Worm (Caenorhabditis elegans) whole organism, L2 larva: ENCODE results near the gene tiar-2.

Experiments
- F13H6.1 ChIP-seq: sonication (generic microtip); optimal IDR thresholded peaks from 2 replicates; lab custom pipeline; 2016; ENCODE audit warnings: missing genetic modification characterization, missing compliant biosample characterization
- Y55F3AM.14 ChIP-seq: fragments of 200-800 bp; sonication (Bioruptor generic); optimal IDR thresholded peaks from 2 replicates; lab custom pipeline; 2018; ENCODE audit warnings: mild to moderate bottlenecking, missing genetic modification characterization, missing compliant biosample characterization
- ZK546.5 ChIP-seq: sonication (generic microtip); optimal IDR thresholded peaks from 2 replicates; lab custom pipeline; 2017; ENCODE audit warnings: missing biosample characterization, missing genetic modification characterization
- alr-1 ChIP-seq: fragments of 150-350 bp; optimal IDR thresholded peaks from 2 replicates; lab custom pipeline; 2014; ENCODE audit warnings: missing biosample characterization, missing genetic modification characterization
- ama-1 ChIP-seq: fragments of 150-350 bp; optimal IDR thresholded peaks from 2 replicates; lab custom pipeline; 2018; ENCODE audit warnings: inconsistent platforms
- ceh-82 ChIP-seq: fragments of 150-350 bp; optimal IDR thresholded peaks from 2 replicates; lab custom pipeline; 2014; ENCODE audit warnings: missing biosample characterization, missing genetic modification characterization
- dmd-4 ChIP-seq: sonication (generic microtip); optimal IDR thresholded peaks from 2 replicates; lab custom pipeline; 2017; ENCODE audit warnings: missing biosample characterization, missing genetic modification characterization
- egl-27 ChIP-seq: sonication (generic microtip); optimal IDR thresholded peaks from 3 replicates; lab custom pipeline; 2017; ENCODE audit warnings: missing biosample characterization, missing genetic modification reagents, missing genetic modification characterization
- elt-1 ChIP-seq: fragments of 150-350 bp; optimal IDR thresholded peaks from 2 replicates; lab custom pipeline; 2014; ENCODE audit warnings: missing biosample characterization, missing genetic modification characterization
- elt-3 ChIP-seq: sonication (generic microtip); optimal IDR thresholded peaks from 2 replicates; lab custom pipeline; 2017; ENCODE audit warnings: missing biosample characterization, missing genetic modification characterization
- gmeb-1 ChIP-seq: fragments of 150-350 bp; optimal IDR thresholded peaks from 2 replicates; lab custom pipeline; 2014; ENCODE audit warnings: missing biosample characterization, missing genetic modification characterization
- lin-11 ChIP-seq: fragments of 150-350 bp; sonication (generic microtip); optimal IDR thresholded peaks from 2 replicates; lab custom pipeline; 2014; ENCODE audit warnings: missing biosample characterization, missing genetic modification characterization, inconsistent platforms, mixed read lengths
- lin-13 ChIP-seq: fragments of 150-350 bp; optimal IDR thresholded peaks from 2 replicates; lab custom pipeline; 2014; ENCODE audit warnings: missing biosample characterization, missing genetic modification reagents, missing genetic modification characterization
- lin-39 ChIP-seq: fragments of 150-350 bp; optimal IDR thresholded peaks from 2 replicates; lab custom pipeline; 2014; ENCODE audit warnings: missing biosample characterization, missing genetic modification reagents, missing genetic modification characterization
- lsy-2 ChIP-seq, 2 experiments: fragments of 150-350 bp in 1 of 2; sonication (generic microtip) in 1 of 2; optimal IDR thresholded peaks; 2 replicates each; lab custom pipeline; 2014 to 2017; ENCODE audit warnings: missing biosample characterization in 2 of 2, missing genetic modification characterization in 2 of 2
- mab-5 ChIP-seq: fragments of 150-350 bp; optimal IDR thresholded peaks from 2 replicates; lab custom pipeline; 2014; ENCODE audit warnings: missing biosample characterization, missing genetic modification characterization
- mbf-1 ChIP-seq: sonication (generic microtip); optimal IDR thresholded peaks from 2 replicates; lab custom pipeline; 2017; ENCODE audit warnings: missing biosample characterization, missing genetic modification characterization
- mdl-1 ChIP-seq, 2 experiments: fragments of 150-350 bp in 1 of 2; sonication (generic microtip) in 1 of 2; optimal IDR thresholded peaks; 2 replicates each; lab custom pipeline; 2017; ENCODE audit warnings: missing biosample characterization in 2 of 2, missing genetic modification characterization in 2 of 2
- nhr-10 ChIP-seq: sonication (generic microtip); optimal IDR thresholded peaks from 2 replicates; lab custom pipeline; 2017; ENCODE audit warnings: missing biosample characterization, missing genetic modification characterization
- nhr-11 ChIP-seq: fragments of 150-350 bp; optimal IDR thresholded peaks from 2 replicates; lab custom pipeline; 2014; ENCODE audit warnings: missing biosample characterization, missing genetic modification characterization
- nhr-12 ChIP-seq: fragments of 150-350 bp; optimal IDR thresholded peaks from 2 replicates; lab custom pipeline; 2014; ENCODE audit warnings: missing biosample characterization, missing genetic modification characterization
- nhr-129 ChIP-seq: fragments of 150-350 bp; optimal IDR thresholded peaks from 2 replicates; lab custom pipeline; 2014; ENCODE audit warnings: missing biosample characterization, missing genetic modification characterization
- nhr-21 ChIP-seq: fragments of 150-350 bp; optimal IDR thresholded peaks from 2 replicates; lab custom pipeline; 2014; ENCODE audit warnings: missing biosample characterization, missing genetic modification characterization
- nhr-237 ChIP-seq: fragments of 150-350 bp; optimal IDR thresholded peaks from 2 replicates; lab custom pipeline; 2014; ENCODE audit warnings: missing biosample characterization, missing genetic modification characterization
- nhr-25 ChIP-seq: fragments of 150-350 bp; sonication (generic microtip); optimal IDR thresholded peaks from 3 replicates; lab custom pipeline; 2014; ENCODE audit warnings: missing biosample characterization, missing genetic modification characterization
- nhr-77 ChIP-seq: fragments of 150-350 bp; optimal IDR thresholded peaks from 2 replicates; lab custom pipeline; 2014; ENCODE audit warnings: missing biosample characterization, missing genetic modification characterization
- peb-1 ChIP-seq: fragments of 150-350 bp; optimal IDR thresholded peaks from 2 replicates; lab custom pipeline; 2014; ENCODE audit warnings: missing biosample characterization, missing genetic modification characterization
- sem-4 ChIP-seq: fragments of 150-350 bp; optimal IDR thresholded peaks from 2 replicates; lab custom pipeline; 2014; ENCODE audit warnings: missing biosample characterization, missing genetic modification reagents, missing genetic modification characterization
- sma-9 ChIP-seq, 2 experiments: fragments of 150-350 bp in 1 of 2; sonication (generic microtip) in 1 of 2; optimal IDR thresholded peaks; 2 replicates each; lab custom pipeline; 2014 to 2016; ENCODE audit warnings: missing genetic modification characterization in 2 of 2, mild to moderate bottlenecking in 1 of 2, missing biosample characterization in 1 of 2, missing compliant biosample characterization in 1 of 2, missing genetic modification reagents in 1 of 2, moderate library complexity in 1 of 2
- snpc-4 ChIP-seq: fragments of 150-350 bp; optimal IDR thresholded peaks from 2 replicates; lab custom pipeline; 2014; ENCODE audit warnings: missing biosample characterization, missing genetic modification characterization
- unc-39 ChIP-seq: fragments of 150-350 bp; optimal IDR thresholded peaks from 2 replicates; lab custom pipeline; 2014; ENCODE audit warnings: missing biosample characterization, missing genetic modification characterization
- unc-55 ChIP-seq: fragments of 150-350 bp; sonication (generic microtip); optimal IDR thresholded peaks from 3 replicates; lab custom pipeline; 2014; ENCODE audit warnings: missing biosample characterization, missing genetic modification reagents, missing genetic modification characterization
- unc-62 ChIP-seq: fragments of 150-350 bp; optimal IDR thresholded peaks from 2 replicates; lab custom pipeline; 2014; ENCODE audit warnings: missing biosample characterization, missing genetic modification reagents, missing genetic modification characterization
- ztf-11 ChIP-seq: sonication (generic microtip); optimal IDR thresholded peaks from 2 replicates; lab custom pipeline; 2017; ENCODE audit warnings: missing biosample characterization, missing genetic modification characterization
- ztf-4 ChIP-seq: fragments of 150-350 bp; optimal IDR thresholded peaks from 2 replicates; lab custom pipeline; 2014; ENCODE audit warnings: missing biosample characterization, missing genetic modification characterization

Gene tiar-2

DNA sequence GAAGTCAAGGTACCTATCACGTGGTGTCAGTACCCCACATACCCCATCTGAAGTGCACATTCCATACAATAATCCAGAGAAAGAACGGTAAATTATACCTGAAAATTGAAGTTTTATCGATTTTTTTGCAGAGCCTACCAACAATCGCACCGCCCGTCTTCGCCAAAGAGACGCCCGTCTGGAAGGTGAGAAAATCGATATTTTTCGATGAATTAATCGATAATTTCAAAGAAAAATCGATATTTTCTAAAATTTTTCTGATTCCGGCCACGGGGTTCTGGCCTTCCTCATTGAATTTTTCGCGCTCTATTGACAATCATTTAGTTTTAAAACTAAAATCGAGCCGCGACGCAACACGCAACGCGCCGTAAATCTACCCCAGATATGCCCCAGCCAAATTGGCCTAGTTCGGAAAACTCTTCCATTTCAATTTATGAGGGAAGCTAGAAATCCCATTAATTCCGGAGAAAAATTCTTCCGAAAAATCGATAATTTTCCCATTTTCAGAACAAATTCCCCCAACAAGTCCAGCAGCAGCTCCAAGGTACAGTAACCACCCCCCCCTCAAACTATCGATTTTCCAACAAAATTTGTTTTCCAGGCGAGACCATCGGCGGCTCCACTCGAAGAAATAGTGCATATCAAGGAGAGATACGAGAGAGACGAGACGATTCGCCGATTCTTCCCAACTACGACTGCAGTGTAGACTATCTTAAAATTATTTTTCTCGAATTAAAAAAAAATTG lies 1.9 kb upstream of the tiar-2 start:
- TF ChIP-seq mab-5 (tag; lab: Kevin White, UChicago) (no peak), nhr-25 (no peak), elt-1 (tag; lab: Kevin White, UChicago) (no peak), sma-9 (GFP tag; optimal IDR thresholded peaks at IDR 0.05; lab: Kevin White, UChicago) (no peak), sma-9 (tag; optimal IDR thresholded peaks at IDR 0.05; lab: Kevin White, UChicago) (no peak), alr-1 (tag; lab: Kevin White, UChicago) (no peak), mdl-1 (tag; optimal IDR thresholded peaks at IDR 0.05; lab: Kevin White, UChicago) (no peak), ztf-11 (tag; lab: Kevin White, UChicago) (no peak), gmeb-1 (no peak), ama-1 (no peak), nhr-12 (tag; lab: Kevin White, UChicago) (no peak), egl-27 (tag; lab: Kevin White, UChicago) (no peak), nhr-129 (tag; lab: Kevin White, UChicago) (no peak)

DNA sequence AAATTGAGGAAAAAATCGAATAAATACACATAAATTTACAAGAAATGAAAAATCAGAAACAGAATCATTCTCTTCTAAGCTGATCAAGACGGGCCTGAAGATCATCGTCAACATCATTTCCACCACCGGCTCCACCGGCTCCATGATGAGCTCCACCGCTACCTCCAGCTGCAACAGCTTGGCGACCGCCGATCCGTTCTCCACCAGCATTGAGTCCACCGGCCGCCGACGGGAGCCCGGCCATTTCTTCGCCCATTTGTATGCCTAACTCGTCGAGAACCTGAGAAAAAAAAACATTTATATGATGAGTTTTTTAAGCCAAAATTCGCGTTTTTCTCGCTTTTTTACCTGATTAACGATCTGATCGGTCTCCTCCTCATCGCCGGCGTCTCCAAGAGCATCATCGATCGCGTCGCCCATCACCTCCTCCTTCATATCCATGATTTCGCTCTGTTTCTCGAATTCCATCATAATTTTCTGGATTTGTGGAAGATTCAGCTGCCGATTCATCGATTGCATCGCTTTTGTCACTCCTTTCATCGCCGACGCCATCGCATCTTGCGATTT lies 1.1 kb upstream of the tiar-2 start:
- TF ChIP-seq unc-39: no peak
- TF ChIP-seq nhr-10 (tag; lab: Kevin White, UChicago): no peak
- TF ChIP-seq unc-62 (GFP tag; lab: Kevin White, UChicago): no peak
- TF ChIP-seq lin-39 (tag; lab: Kevin White, UChicago): no peak
- no peak for TF ChIP-seq nhr-77
- TF ChIP-seq ZK546.5 (tag; lab: Kevin White, UChicago): no peak
- no peak for TF ChIP-seq F13H6.1 (tag; lab: Kevin White, UChicago)
- TF ChIP-seq snpc-4 (tag; lab: Kevin White, UChicago): no peak
- no peak for TF ChIP-seq egl-27 (tag; lab: Kevin White, UChicago)
- TF ChIP-seq unc-55 (GFP tag; lab: Kevin White, UChicago): no peak
- TF ChIP-seq dmd-4 (tag; lab: Kevin White, UChicago): no peak
- no peak for TF ChIP-seq lsy-2 (tag; optimal IDR thresholded peaks at IDR 0.05; lab: Kevin White, UChicago)
- TF ChIP-seq nhr-237 (tag; lab: Kevin White, UChicago): no peak
- TF ChIP-seq Y55F3AM.14 (GFP tag; lab: Kevin White, UChicago): no peak
- TF ChIP-seq nhr-12 (tag; lab: Kevin White, UChicago): no peak
- TF ChIP-seq sem-4 (tag; lab: Kevin White, UChicago): no peak
- no peak for TF ChIP-seq elt-1 (tag; lab: Kevin White, UChicago)
- no peak for TF ChIP-seq gmeb-1
- TF ChIP-seq mab-5 (tag; lab: Kevin White, UChicago): no peak

DNA sequence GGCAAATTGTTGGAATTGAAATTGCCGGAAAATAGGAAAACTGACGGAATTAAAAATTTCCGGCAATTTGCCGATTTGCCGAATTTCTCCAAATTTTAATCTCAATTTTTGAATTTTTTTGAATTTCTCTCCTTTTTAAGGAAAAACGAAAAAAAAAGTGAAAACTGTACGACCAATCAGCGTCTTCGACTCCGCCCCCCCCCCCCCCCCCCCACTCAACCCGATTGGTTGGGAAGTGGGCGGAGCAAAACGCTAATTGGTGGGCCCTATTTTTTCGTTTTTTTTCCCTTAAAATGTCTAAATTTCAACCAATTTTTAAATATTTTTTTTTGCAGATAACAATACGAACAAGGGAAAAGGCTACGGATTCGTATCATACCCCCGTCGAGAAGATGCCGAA lies 1.5 kb downstream of the tiar-2 start:
- TF ChIP-seq unc-62 (GFP tag; lab: Kevin White, UChicago): no peak
- no peak for TF ChIP-seq Y55F3AM.14 (GFP tag; lab: Kevin White, UChicago)
- no peak for TF ChIP-seq sem-4 (tag; lab: Kevin White, UChicago)
- TF ChIP-seq alr-1 (tag; lab: Kevin White, UChicago): no peak
- no peak for TF ChIP-seq nhr-11 (tag; lab: Kevin White, UChicago)
- TF ChIP-seq ceh-82 (tag; lab: Kevin White, UChicago): no peak
- no peak for TF ChIP-seq mbf-1 (tag; lab: Kevin White, UChicago)
- TF ChIP-seq nhr-21: no peak
- TF ChIP-seq elt-3: no peak
- TF ChIP-seq elt-1 (tag; lab: Kevin White, UChicago): no peak
- no peak for TF ChIP-seq mab-5 (tag; lab: Kevin White, UChicago)
- no peak for TF ChIP-seq lin-13 (GFP tag; lab: Kevin White, UChicago)
- no peak for TF ChIP-seq lin-11 (tag; lab: Kevin White, UChicago)
- no peak for TF ChIP-seq sma-9 (GFP tag; optimal IDR thresholded peaks at IDR 0.05; lab: Kevin White, UChicago)
- TF ChIP-seq sma-9 (tag; optimal IDR thresholded peaks at IDR 0.05; lab: Kevin White, UChicago): no peak
- TF ChIP-seq peb-1 (tag; lab: Kevin White, UChicago): no peak
- TF ChIP-seq ZK546.5 (tag; lab: Kevin White, UChicago): no peak
- no peak for TF ChIP-seq ztf-4 (tag; lab: Kevin White, UChicago)
- no peak for TF ChIP-seq nhr-237 (tag; lab: Kevin White, UChicago)
